Fruit fly (Drosophila melanogaster): ENCODE results near the gene GluClalpha.

The GluClalpha gene

dm6 chr3R:19811510-19811909, 81.0 kb downstream of the GluClalpha start:
- TF ChIP-seq CG5204 (GFP tag; optimal IDR thresholded peaks at IDR 0.05), result no peak
- TF ChIP-seq kay (GFP tag; ENCODE audit: borderline replicate concordance), result no peak
- no peak for TF ChIP-seq CG7045 (GFP tag; optimal IDR thresholded peaks at IDR 0.05)
- TF ChIP-seq bab1 (GFP tag; optimal IDR thresholded peaks at IDR 0.05), result no peak
- no peak for TF ChIP-seq CG11617 (GFP tag; optimal IDR thresholded peaks at IDR 0.05)
- TF ChIP-seq toe (GFP tag; optimal IDR thresholded peaks at IDR 0.05), result no peak
- no peak for TF ChIP-seq Hr96 (GFP tag; optimal IDR thresholded peaks at IDR 0.05)
- no peak for TF ChIP-seq cnc (optimal IDR thresholded peaks at IDR 0.05)
- TF ChIP-seq Clk (GFP tag; optimal IDR thresholded peaks at IDR 0.05), result no peak
- TF ChIP-seq CG33017 (tag; optimal IDR thresholded peaks at IDR 0.05), result no peak
- TF ChIP-seq Mnt (GFP tag; optimal IDR thresholded peaks at IDR 0.05), result no peak
- TF ChIP-seq pad (GFP tag; optimal IDR thresholded peaks at IDR 0.05), result no peak

dm6 chr3R:19812472-19812871, 82.0 kb downstream of the GluClalpha start:
- TF ChIP-seq CG1620 (GFP tag; optimal IDR thresholded peaks at IDR 0.05), result no peak
- TF ChIP-seq cic (GFP tag; optimal IDR thresholded peaks at IDR 0.05), result no peak
- TF ChIP-seq CG5204 (GFP tag; optimal IDR thresholded peaks at IDR 0.05), result no peak

DNA sequence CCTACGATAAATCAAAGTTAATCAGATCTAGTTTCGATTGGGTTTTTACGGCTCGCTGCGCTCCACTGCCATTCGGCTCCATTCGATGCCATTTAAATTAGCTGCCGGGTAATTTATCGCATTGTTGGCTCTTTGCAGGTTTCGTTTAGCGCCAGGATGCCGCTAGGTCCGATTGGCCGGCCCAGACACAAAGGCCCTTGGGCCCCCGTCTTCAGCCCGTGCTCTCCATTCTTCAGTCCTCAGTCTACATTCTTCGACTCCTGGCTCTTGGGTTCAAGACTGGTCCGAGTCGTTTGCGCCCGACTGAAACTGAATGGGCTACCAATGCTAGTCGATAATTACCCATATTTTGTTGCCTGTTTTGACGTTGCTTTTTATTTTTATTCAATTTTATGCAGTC, 82.7 kb downstream of the GluClalpha start:
- no peak for TF ChIP-seq ovo (GFP tag; optimal IDR thresholded peaks at IDR 0.05)
- TF ChIP-seq Mnt (GFP tag; optimal IDR thresholded peaks at IDR 0.05), result no peak
- TF ChIP-seq kay (GFP tag; ENCODE audit: borderline replicate concordance), result no peak
- no peak for TF ChIP-seq toe (GFP tag; optimal IDR thresholded peaks at IDR 0.05)

DNA sequence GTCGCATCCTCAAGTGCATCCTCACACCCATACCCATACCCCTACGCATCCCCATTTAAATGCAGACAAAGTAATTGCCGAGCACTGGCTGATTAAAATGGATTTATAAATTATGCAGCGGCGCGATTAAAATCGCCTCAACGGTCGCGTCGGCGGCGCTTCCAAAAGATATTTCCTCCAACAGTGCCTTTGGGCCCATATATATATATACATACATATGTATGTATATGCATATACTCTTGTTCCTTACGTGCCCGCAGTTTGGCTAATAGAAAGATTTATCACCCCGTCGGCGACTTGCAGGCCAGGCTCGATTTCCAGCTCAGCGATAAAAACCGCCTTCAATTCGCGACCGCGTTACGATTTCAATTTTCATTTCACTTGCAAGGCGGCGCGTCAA, 86.2 kb downstream of the GluClalpha start:
- TF ChIP-seq CG7101 (tag; optimal IDR thresholded peaks at IDR 0.05) (no peak), bab1 (GFP tag; optimal IDR thresholded peaks at IDR 0.05) (no peak), Mnt (GFP tag; optimal IDR thresholded peaks at IDR 0.05) (no peak), CG14711 (tag; optimal IDR thresholded peaks at IDR 0.05) (no peak), CG7045 (GFP tag; optimal IDR thresholded peaks at IDR 0.05) (no peak), CG33017 (tag; optimal IDR thresholded peaks at IDR 0.05) (no peak)

DNA sequence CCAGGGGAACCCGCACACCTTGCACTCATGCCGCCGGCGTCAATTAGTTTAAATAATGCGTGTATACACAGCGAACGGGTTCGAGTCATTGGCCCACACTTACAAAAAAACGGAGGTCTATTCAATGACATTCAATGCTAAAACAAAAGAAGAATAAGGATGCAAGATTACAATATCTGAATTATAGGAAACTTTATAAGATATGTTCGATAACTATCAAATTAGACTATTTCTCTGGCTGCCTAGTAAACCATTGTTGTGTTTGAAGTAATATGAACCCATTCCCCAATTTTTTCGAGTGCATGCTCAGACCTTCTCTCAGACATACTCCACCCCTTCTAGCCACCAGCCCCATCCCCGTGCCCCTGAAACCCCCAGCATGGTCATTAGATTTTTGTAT, 90.5 kb downstream of the GluClalpha start:
- TF ChIP-seq CG33017 (tag; optimal IDR thresholded peaks at IDR 0.05), result no peak
- no peak for TF ChIP-seq CG11617 (GFP tag; optimal IDR thresholded peaks at IDR 0.05)
- no peak for TF ChIP-seq cnc (optimal IDR thresholded peaks at IDR 0.05)
- TF ChIP-seq Clk (GFP tag; optimal IDR thresholded peaks at IDR 0.05), result no peak
- TF ChIP-seq kay (GFP tag; ENCODE audit: borderline replicate concordance), result no peak
- no peak for TF ChIP-seq tj (GFP tag; optimal IDR thresholded peaks at IDR 0.05)
- no peak for TF ChIP-seq CG7045 (GFP tag; optimal IDR thresholded peaks at IDR 0.05)
- no peak for TF ChIP-seq ovo (GFP tag; optimal IDR thresholded peaks at IDR 0.05)
- TF ChIP-seq Crg-1 (GFP tag; optimal IDR thresholded peaks at IDR 0.05), result no peak
- no peak for TF ChIP-seq bab1 (GFP tag; optimal IDR thresholded peaks at IDR 0.05)
- TF ChIP-seq cic (GFP tag; optimal IDR thresholded peaks at IDR 0.05), result no peak
- no peak for TF ChIP-seq toe (GFP tag; optimal IDR thresholded peaks at IDR 0.05)

dm6 chr3R:19822138-19822537, 91.6 kb downstream of the GluClalpha start:
- TF ChIP-seq ovo (GFP tag; optimal IDR thresholded peaks at IDR 0.05) (no peak), kay (GFP tag; ENCODE audit: borderline replicate concordance) (peak; percentile 59)

DNA sequence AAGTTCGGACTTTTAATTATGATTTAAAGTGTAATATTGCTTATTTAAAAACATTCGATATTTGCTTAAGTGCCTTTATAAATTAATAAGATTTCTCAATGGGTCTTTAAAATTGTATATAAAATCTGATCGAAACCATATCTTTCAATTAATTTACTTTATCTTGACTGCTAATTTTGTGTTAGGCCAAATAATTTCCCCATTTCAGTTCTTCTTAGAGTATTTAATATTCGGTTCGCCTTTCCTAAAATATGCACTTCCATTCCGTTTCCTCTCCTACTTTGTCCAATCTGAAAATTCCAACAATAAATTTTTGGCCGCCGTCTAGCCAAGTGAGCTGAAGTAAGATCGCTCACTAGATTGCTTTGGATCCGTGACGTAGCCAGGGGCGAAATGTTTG, 94.0 kb downstream of the GluClalpha start:
- TF ChIP-seq kay (GFP tag; ENCODE audit: borderline replicate concordance), result no peak
- no peak for TF ChIP-seq CG11617 (GFP tag; optimal IDR thresholded peaks at IDR 0.05)
- no peak for TF ChIP-seq toe (GFP tag; optimal IDR thresholded peaks at IDR 0.05)
- TF ChIP-seq CG33017 (tag; optimal IDR thresholded peaks at IDR 0.05), result no peak
- no peak for TF ChIP-seq CG12768 (GFP tag; optimal IDR thresholded peaks at IDR 0.05)
- no peak for TF ChIP-seq cic (GFP tag; optimal IDR thresholded peaks at IDR 0.05)
- no peak for TF ChIP-seq Crg-1 (GFP tag; optimal IDR thresholded peaks at IDR 0.05)
- no peak for TF ChIP-seq CG1620 (GFP tag; optimal IDR thresholded peaks at IDR 0.05)
- no peak for TF ChIP-seq CG7101 (tag; optimal IDR thresholded peaks at IDR 0.05)
- no peak for TF ChIP-seq pad (GFP tag; optimal IDR thresholded peaks at IDR 0.05)
- TF ChIP-seq CG14711 (tag; optimal IDR thresholded peaks at IDR 0.05), result no peak
- no peak for TF ChIP-seq Hr96 (GFP tag; optimal IDR thresholded peaks at IDR 0.05)
- TF ChIP-seq cnc (optimal IDR thresholded peaks at IDR 0.05), result no peak
- no peak for TF ChIP-seq tj (GFP tag; optimal IDR thresholded peaks at IDR 0.05)
- TF ChIP-seq bab1 (GFP tag; optimal IDR thresholded peaks at IDR 0.05), result no peak
- TF ChIP-seq CG7045 (GFP tag; optimal IDR thresholded peaks at IDR 0.05), result no peak
- TF ChIP-seq ovo (GFP tag; optimal IDR thresholded peaks at IDR 0.05), result no peak
- TF ChIP-seq Clk (GFP tag; optimal IDR thresholded peaks at IDR 0.05), result no peak
- TF ChIP-seq CG5204 (GFP tag; optimal IDR thresholded peaks at IDR 0.05), result no peak

Measured in whole organism, adult.